Worm (Caenorhabditis elegans): ENCODE data around the gene F44F4.10.
"Not testable (repeated sequence)": the region's sequence is repeated elsewhere in the genome, so short reads cannot be mapped to it uniquely, and the experiment has no call there.

DNA sequence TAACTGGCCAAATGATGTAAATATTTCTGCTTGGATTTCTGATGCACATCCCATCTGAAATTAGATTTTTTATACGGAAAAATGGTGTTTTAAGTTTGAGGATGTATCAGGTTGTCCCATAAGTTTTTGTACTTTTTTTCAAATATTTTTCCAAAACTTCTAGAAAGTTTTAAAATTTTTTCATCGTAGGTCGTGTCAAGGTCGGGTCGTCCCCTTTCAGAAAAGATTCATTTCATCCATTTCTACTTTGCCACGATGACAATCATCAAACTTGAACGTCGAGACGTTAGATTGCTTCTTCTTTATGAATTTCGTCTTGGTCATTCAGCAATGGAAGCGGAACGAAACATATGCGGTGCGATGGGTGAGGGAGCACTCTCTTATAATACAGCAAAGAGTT, 12.7 kb downstream of the F44F4.10 start, which contains the start of gene sra-12:
- not testable (repeated sequence) for TF ChIP-seq T22C8.4 (GFP tag; IDR thresholded peaks at IDR 0.05); tab-1 (GFP tag; IDR thresholded peaks at IDR 0.05); ztf-23 (GFP tag; IDR thresholded peaks at IDR 0.05); ztf-29 (GFP tag; IDR thresholded peaks at IDR 0.05); flt-1 (GFP tag; IDR thresholded peaks at IDR 0.05); cog-1 (tag; optimal IDR thresholded peaks at IDR 0.05); med-1 (GFP tag; optimal IDR thresholded peaks at IDR 0.05; ENCODE audit: insufficient read depth); ref-1 (GFP tag; conservative IDR thresholded peaks at IDR 0.05)

Measured in whole organism, midembryonic.